Worm (Caenorhabditis elegans): ENCODE measurements around the gene rml-3.

- TF ChIP-seq him-1 (tag; optimal IDR thresholded peaks at IDR 0.05) (peak; percentile 5), dao-5 (tag; optimal IDR thresholded peaks at IDR 0.05) (no peak), W03F9.2 (tag; optimal IDR thresholded peaks at IDR 0.05) (no peak)
These were observed 14.7 kb upstream of the rml-3 start for ce11 chrX:6253566-6253898.

Data from whole organism, L4/young adult.